Fruit fly (Drosophila melanogaster): ENCODE results near the gene P5cr.
A peak's percentile ranks its signal among the peaks of the same experiment; 100 is the strongest.

The P5cr gene

dm6 chr3R:19058384-19058783, 29.7 kb downstream of the P5cr start (continued):
- TF ChIP-seq CG30020 (tag; optimal IDR thresholded peaks at IDR 0.05) (no peak), Blimp-1 (GFP tag; optimal IDR thresholded peaks at IDR 0.05) (peak; percentile 29), insv (GFP tag; optimal IDR thresholded peaks at IDR 0.05) (no peak), HLHmδ (GFP tag; optimal IDR thresholded peaks at IDR 0.05) (no peak), nerfin-2 (GFP tag; IDR thresholded peaks at IDR 0.05; ENCODE audit: partially characterized antibody) (no peak), CG6791 (GFP tag; IDR thresholded peaks at IDR 0.05; ENCODE audit: partially characterized antibody) (no peak), hth (optimal IDR thresholded peaks at IDR 0.05) (no peak), dan (GFP tag; IDR thresholded peaks at IDR 0.05) (no peak), Antp (GFP tag; optimal IDR thresholded peaks at IDR 0.05) (no peak), gem (tag; optimal IDR thresholded peaks at IDR 0.05) (peak; percentile 51), vnd (GFP tag; IDR thresholded peaks at IDR 0.05; ENCODE audit: partially characterized antibody) (no peak), Pdp1 (GFP tag; optimal IDR thresholded peaks at IDR 0.05) (no peak), H15 (GFP tag; IDR thresholded peaks at IDR 0.05) (no peak), salm (tag; optimal IDR thresholded peaks at IDR 0.05) (no peak), CG8089 (GFP tag; optimal IDR thresholded peaks at IDR 0.05) (no peak), CG6254 (GFP tag; optimal IDR thresholded peaks at IDR 0.05) (no peak), chinmo (GFP tag; IDR thresholded peaks at IDR 0.05; ENCODE audit: partially characterized antibody) (no peak), CG17612 (GFP tag; IDR thresholded peaks at IDR 0.05) (no peak), CG2678 (tag; optimal IDR thresholded peaks at IDR 0.05) (peak; percentile 5), br (optimal IDR thresholded peaks at IDR 0.05) (no peak), slp2 (GFP tag; optimal IDR thresholded peaks at IDR 0.05) (no peak), CG3407 (GFP tag; optimal IDR thresholded peaks at IDR 0.05) (no peak), CG6854 (GFP tag; optimal IDR thresholded peaks at IDR 0.05) (no peak), CG14014 (GFP tag; IDR thresholded peaks at IDR 0.05) (no peak), cwo (GFP tag; optimal IDR thresholded peaks at IDR 0.05) (no peak), corto (GFP tag; optimal IDR thresholded peaks at IDR 0.05) (no peak), Dref (GFP tag; IDR thresholded peaks at IDR 0.05) (no peak), grau (tag; optimal IDR thresholded peaks at IDR 0.05) (no peak), cg (GFP tag; optimal IDR thresholded peaks at IDR 0.05) (no peak), CG10979 (tag; optimal IDR thresholded peaks at IDR 0.05) (peak; percentile 25), CG11696 (GFP tag; IDR thresholded peaks at IDR 0.05) (no peak), CG12769 (tag; optimal IDR thresholded peaks at IDR 0.05) (no peak), sens-2 (GFP tag; IDR thresholded peaks at IDR 0.05) (no peak), tio (GFP tag; optimal IDR thresholded peaks at IDR 0.05) (no peak), CG11247 (GFP tag; IDR thresholded peaks at IDR 0.05) (no peak), CG18262 (tag; optimal IDR thresholded peaks at IDR 0.05) (peak; percentile 51), dysf (GFP tag; IDR thresholded peaks at IDR 0.05) (no peak), Fer3 (tag; optimal IDR thresholded peaks at IDR 0.05) (no peak), ap (GFP tag; IDR thresholded peaks at IDR 0.05) (no peak), ac (GFP tag; optimal IDR thresholded peaks at IDR 0.05) (no peak), Ssrp (tag; optimal IDR thresholded peaks at IDR 0.05) (peak; percentile 6), Dbx (GFP tag; IDR thresholded peaks at IDR 0.05) (no peak), en (GFP tag; optimal IDR thresholded peaks at IDR 0.05) (no peak), bsh (GFP tag; optimal IDR thresholded peaks at IDR 0.05) (peak in 1 of 2 experiments; percentile 40), CG17802 (tag; optimal IDR thresholded peaks at IDR 0.05) (no peak), ken (GFP tag; IDR thresholded peaks at IDR 0.05) (no peak), bcd (GFP tag; optimal IDR thresholded peaks at IDR 0.05) (no peak), abd-A (tag; optimal IDR thresholded peaks at IDR 0.05) (no peak), Atf-2 (GFP tag; optimal IDR thresholded peaks at IDR 0.05) (no peak), twi (tag; optimal IDR thresholded peaks at IDR 0.05) (no peak), CG14710 (tag; optimal IDR thresholded peaks at IDR 0.05) (peak; percentile 15)
